Worm (Caenorhabditis elegans) whole organism, young adult: ENCODE data around the gene B0361.9.

Source experiments
- ama-1 ChIP-seq, 3 experiments: fragments of 150-350 bp in 1 of 3; sonication (generic microtip) in 2 of 3; optimal IDR thresholded peaks; 2 replicates each; lab custom pipeline; 2014 to 2018; ENCODE audit warnings: missing biosample characterization in 2 of 3, missing genetic modification characterization in 2 of 3, missing genetic modification reagents in 2 of 3
- ceh-27 ChIP-seq: fragments of 200-800 bp; sonication (Bioruptor generic); optimal IDR thresholded peaks from 2 replicates; lab custom pipeline; 2018; ENCODE audit warnings: mild to moderate bottlenecking, missing genetic modification characterization, moderate library complexity, missing compliant biosample characterization
- die-1 ChIP-seq: sonication (generic microtip); optimal IDR thresholded peaks from 2 replicates; lab custom pipeline; 2016; ENCODE audit warnings: missing genotype, mild to moderate bottlenecking, missing genetic modification characterization, missing compliant biosample characterization
- dpl-1 ChIP-seq: fragments of 150-350 bp; optimal IDR thresholded peaks from 2 replicates; lab custom pipeline; 2014; ENCODE audit warnings: missing biosample characterization, missing genetic modification reagents, missing genetic modification characterization
- hlh-12 ChIP-seq: sonication (generic microtip); optimal IDR thresholded peaks from 2 replicates; lab custom pipeline; 2016; ENCODE audit warnings: missing genetic modification characterization, missing compliant biosample characterization
- lag-1 ChIP-seq: fragments of 200-800 bp; sonication (Bioruptor generic); IDR thresholded peaks from 2 replicates; pipeline ENCODE4 v1.3.6; 2022; ENCODE audit warnings: missing genetic modification reagents, missing genetic modification characterization, missing compliant biosample characterization
- lin-35 ChIP-seq, 3 experiments: fragments of 150-350 bp in 2 of 3; sonication (generic microtip) in 1 of 3; optimal IDR thresholded peaks; 2 replicates each; lab custom pipeline; 2014 to 2018; ENCODE audit warnings: missing biosample characterization in 3 of 3, missing genetic modification characterization in 3 of 3, missing genetic modification reagents in 3 of 3
- madf-10 ChIP-seq: sonication (generic microtip); optimal IDR thresholded peaks from 2 replicates; lab custom pipeline; 2016; ENCODE audit warnings: mild to moderate bottlenecking, missing genetic modification characterization, missing compliant biosample characterization
- snpc-3.4 ChIP-seq: sonication (generic microtip); optimal IDR thresholded peaks from 2 replicates; lab custom pipeline; 2017; ENCODE audit warnings: missing genetic modification characterization, mild to moderate bottlenecking, missing compliant biosample characterization, antibody characterized with exemption, moderate library complexity, missing genotype, missing genetic modification reagents
- snpc-4 ChIP-seq, 5 experiments: fragments of 150-350 bp in 1 of 5; sonication (generic microtip) in 4 of 5; optimal IDR thresholded peaks; 2 replicates each; lab custom pipeline; 2014 to 2018; ENCODE audit warnings: missing genetic modification characterization in 5 of 5, missing biosample characterization in 3 of 5, antibody characterized with exemption in 2 of 5, mild to moderate bottlenecking in 2 of 5, missing compliant biosample characterization in 2 of 5, missing genotype in 2 of 5, moderate library complexity in 2 of 5, missing genetic modification reagents in 1 of 5
- zim-3 ChIP-seq: sonication (generic microtip); optimal IDR thresholded peaks from 2 replicates; lab custom pipeline; 2017; ENCODE audit warnings: mild to moderate bottlenecking, missing genetic modification characterization, moderate library complexity, missing compliant biosample characterization
- ztf-26 ChIP-seq: sonication (generic microtip); optimal IDR thresholded peaks from 2 replicates; lab custom pipeline; 2017; ENCODE audit warnings: missing genetic modification characterization, missing compliant biosample characterization
- ztf-3 ChIP-seq: fragments of 200-800 bp; sonication (Bioruptor generic); optimal IDR thresholded peaks from 2 replicates; lab custom pipeline; 2018; ENCODE audit warnings: mild to moderate bottlenecking, missing genetic modification characterization, missing compliant biosample characterization

DNA sequence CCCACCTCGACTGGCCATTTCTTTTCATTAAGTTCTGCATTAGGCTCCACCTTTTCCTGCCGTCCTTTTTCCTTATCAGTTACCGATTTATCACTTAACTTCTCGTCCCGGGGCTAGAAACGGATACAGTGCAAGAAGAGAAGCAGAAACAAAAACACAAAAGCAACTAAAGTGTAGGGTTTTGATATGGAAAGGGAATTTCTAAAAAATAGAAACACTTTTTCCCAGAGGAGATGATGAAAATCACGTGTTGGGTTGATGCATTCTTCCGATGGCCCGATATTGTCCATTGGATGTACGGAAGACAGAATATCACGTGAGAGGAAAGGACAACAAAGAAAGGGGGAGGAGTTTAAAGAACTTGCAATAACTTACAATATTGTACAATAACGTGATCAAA, 26.6 kb downstream of the B0361.9 start:
- no peak for TF ChIP-seq dpl-1 (GFP tag; lab: Kevin White, UChicago)
- TF ChIP-seq ama-1 (optimal IDR thresholded peaks at IDR 0.05; lab: Kevin White, UChicago): no peak
- no peak for TF ChIP-seq ama-1 (GFP tag; optimal IDR thresholded peaks at IDR 0.05; lab: Kevin White, UChicago)
- no peak for TF ChIP-seq ceh-27 (GFP tag; lab: Kevin White, UChicago)
- TF ChIP-seq die-1: peak; percentile 8
- no peak for TF ChIP-seq lag-1 (GFP tag; lab: Robert Waterston, UW)
- TF ChIP-seq ztf-3 (GFP tag; lab: Kevin White, UChicago): no peak
- TF ChIP-seq snpc-4 (GFP tag; optimal IDR thresholded peaks at IDR 0.05; lab: Kevin White, UChicago): no peak
- no peak for TF ChIP-seq snpc-4 (tag; optimal IDR thresholded peaks at IDR 0.05; lab: Kevin White, UChicago)
- TF ChIP-seq snpc-3.4 (tag; lab: Kevin White, UChicago): no peak
- no peak for TF ChIP-seq hlh-12
- TF ChIP-seq madf-10 (tag; lab: Kevin White, UChicago): no peak
- no peak for TF ChIP-seq zim-3 (tag; lab: Kevin White, UChicago)
- peak; percentile 63 for TF ChIP-seq ztf-26 (tag; lab: Kevin White, UChicago)
- TF ChIP-seq lin-35 (GFP tag; optimal IDR thresholded peaks at IDR 0.05; lab: Kevin White, UChicago): no peak
